Worm (Caenorhabditis elegans): ENCODE measurements around the gene ZC373.3.

The ZC373.3 gene

DNA sequence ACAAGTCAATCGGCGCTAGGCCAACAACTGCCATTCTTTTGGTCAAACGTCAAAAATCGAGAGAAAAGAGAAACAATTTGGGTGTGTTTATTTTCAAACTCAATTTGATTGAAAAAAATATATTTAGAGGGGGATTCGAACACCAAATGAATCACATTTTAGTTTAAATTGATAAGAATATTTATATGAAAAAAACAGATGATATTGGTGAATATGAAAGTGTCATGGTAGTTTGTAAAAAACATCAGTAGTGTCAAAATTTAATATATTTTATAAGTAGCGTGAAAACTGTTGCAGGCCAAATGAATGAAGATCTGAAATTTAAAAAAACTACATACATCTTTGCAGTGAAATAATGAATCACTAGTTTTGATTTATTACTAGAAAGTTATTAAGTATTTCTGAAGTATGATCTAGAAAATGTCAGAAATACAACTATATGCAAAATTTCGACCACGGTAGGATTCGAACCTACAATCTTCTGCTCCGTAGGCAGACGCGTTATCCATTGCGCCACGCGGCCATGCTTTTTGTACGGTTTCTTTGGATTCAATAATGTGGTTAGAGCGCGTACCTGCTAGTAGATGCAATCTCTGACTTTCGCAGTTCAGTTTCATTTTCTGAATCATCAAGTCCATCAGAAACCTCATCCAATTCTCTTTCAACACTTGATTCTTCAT, 42.2 kb upstream of the ZC373.3 start, which contains the start of gene F19C6.4 (continued):
- TF ChIP-seq F37D6.2 (tag; optimal IDR thresholded peaks at IDR 0.05) (no peak), Y48G9A.11 (GFP tag; IDR thresholded peaks at IDR 0.05) (no peak), hlh-30 (tag; optimal IDR thresholded peaks at IDR 0.05; ENCODE audit: insufficient read depth) (no peak), lin-38 (GFP tag; IDR thresholded peaks at IDR 0.05) (no peak), unc-39 (tag; optimal IDR thresholded peaks at IDR 0.05) (no peak), daf-16 (GFP tag; optimal IDR thresholded peaks at IDR 0.05) (no peak), daf-16 (tag; optimal IDR thresholded peaks at IDR 0.05) (peak; percentile 65), Y105C5A.15 (GFP tag; IDR thresholded peaks at IDR 0.05) (0 out of 2 replicates have a peak, but pooled peaks have one; percentile 74), unc-62 (GFP tag; optimal IDR thresholded peaks at IDR 0.05 in 1 of 2) (no peak), unc-62 (tag; optimal IDR thresholded peaks at IDR 0.05) (no peak), hmg-1.1 (GFP tag; IDR thresholded peaks at IDR 0.05) (0 out of 2 replicates have a peak, but pooled peaks have one; percentile 36), pha-4 (GFP tag; IDR thresholded peaks at IDR 0.05) (peak; percentile 53; the same call in 1 of the 2 replicates), pha-4 (tag; optimal IDR thresholded peaks at IDR 0.05) (no peak), dpl-1 (GFP tag; optimal IDR thresholded peaks at IDR 0.05) (no peak), snpc-1.2 (GFP tag; IDR thresholded peaks at IDR 0.05) (peak; percentile 90), D1046.2 (GFP tag; IDR thresholded peaks at IDR 0.05) (no peak), lin-29 (GFP tag; IDR thresholded peaks at IDR 0.05) (no peak), dmd-8 (GFP tag; IDR thresholded peaks at IDR 0.05) (peak; percentile 42; the same call in 1 of the 2 replicates), ceh-32 (tag; optimal IDR thresholded peaks at IDR 0.05; ENCODE audit: poor library complexity) (no peak), daf-19 (GFP tag; conservative IDR thresholded peaks at IDR 0.05) (peak; percentile 75), ceh-44 (GFP tag; IDR thresholded peaks at IDR 0.05) (no peak), attf-4 (tag; optimal IDR thresholded peaks at IDR 0.05) (no peak), aly-2 (tag; optimal IDR thresholded peaks at IDR 0.05) (no peak), mxl-3 (GFP tag; optimal IDR thresholded peaks at IDR 0.05) (no peak), pqm-1 (tag; optimal IDR thresholded peaks at IDR 0.05) (no peak), nhr-41 (GFP tag; IDR thresholded peaks at IDR 0.05) (no peak), ceh-28 (tag; optimal IDR thresholded peaks at IDR 0.05) (no peak), nhr-42 (GFP tag; IDR thresholded peaks at IDR 0.05) (no peak), unc-130 (GFP tag; optimal IDR thresholded peaks at IDR 0.05) (no peak), nhr-25 (tag; optimal IDR thresholded peaks at IDR 0.05; ENCODE audit: borderline replicate concordance, insufficient read depth) (no peak), nhr-76 (tag; optimal IDR thresholded peaks at IDR 0.05) (no peak), dmd-9 (GFP tag; IDR thresholded peaks at IDR 0.05) (no peak), php-3 (GFP tag; IDR thresholded peaks at IDR 0.05) (no peak), arid-1 (GFP tag; conservative IDR thresholded peaks at IDR 0.05) (peak; percentile 82), egl-43 (GFP tag; IDR thresholded peaks at IDR 0.05) (no peak), dmd-6 (GFP tag; IDR thresholded peaks at IDR 0.05) (0 out of 2 replicates have a peak, but pooled peaks have one; percentile 11), T26A8.4 (GFP tag; IDR thresholded peaks at IDR 0.05) (no peak; the same call in 1 of the 2 replicates), hlh-11 (tag; optimal IDR thresholded peaks at IDR 0.05) (no peak), nhr-11 (tag; optimal IDR thresholded peaks at IDR 0.05) (no peak), nhr-237 (tag; optimal IDR thresholded peaks at IDR 0.05) (no peak), madf-5 (GFP tag; IDR thresholded peaks at IDR 0.05) (peak in 1 of 2 experiments; percentile 50; a peak in 1 of 4 replicates), nhr-6 (tag; optimal IDR thresholded peaks at IDR 0.05) (no peak), nhr-77 (tag; optimal IDR thresholded peaks at IDR 0.05) (no peak), zfp-3 (GFP tag; conservative IDR thresholded peaks at IDR 0.05) (no peak), gei-8 (GFP tag; optimal IDR thresholded peaks at IDR 0.05) (no peak), sdz-12 (GFP tag; optimal IDR thresholded peaks at IDR 0.05) (no peak), lin-39 (tag; optimal IDR thresholded peaks at IDR 0.05) (no peak), zag-1 (tag; optimal IDR thresholded peaks at IDR 0.05) (no peak), nhr-48 (tag; optimal IDR thresholded peaks at IDR 0.05) (peak; percentile 3), mes-2 (tag; optimal IDR thresholded peaks at IDR 0.05; ENCODE audit: poor library complexity, severe bottlenecking) (no peak), Y5F2A.4 (GFP tag; optimal IDR thresholded peaks at IDR 0.05) (no peak)

Data from whole organism, L4 larva.